Worm (Caenorhabditis elegans): ENCODE measurements around the gene Y26G10.6.
A peak's percentile ranks its signal among the peaks of the same experiment; 100 is the strongest.

The Y26G10.6 gene

ce11 chrV:17660003-17660402, 39.8 kb upstream of the Y26G10.6 start, which contains the start of gene dgat-2:
dgat-2 (plus strand) TSS chrV:17660303.
- TF ChIP-seq fkh-3 (tag; optimal IDR thresholded peaks at IDR 0.05) (no peak), dpl-1 (GFP tag; optimal IDR thresholded peaks at IDR 0.05) (no peak), rpc-1 (optimal IDR thresholded peaks at IDR 0.05) (no peak), rpc-1 (tag; optimal IDR thresholded peaks at IDR 0.05) (peak; percentile 10), nfya-1 (tag; optimal IDR thresholded peaks at IDR 0.05; ENCODE audit: borderline replicate concordance, insufficient read depth) (no peak), ets-4 (GFP tag; optimal IDR thresholded peaks at IDR 0.05) (no peak)

ce11 chrV:17662260-17662659, 37.5 kb upstream of the Y26G10.6 start:
- TF ChIP-seq nhr-80 (tag; optimal IDR thresholded peaks at IDR 0.05) (peak; percentile 87), mes-4 (tag; optimal IDR thresholded peaks at IDR 0.05) (no peak), snpc-4 (GFP tag; optimal IDR thresholded peaks at IDR 0.05) (no peak), snpc-4 (tag; optimal IDR thresholded peaks at IDR 0.05) (peak in 1 of 4 experiments; percentile 0), atf-7 (tag; optimal IDR thresholded peaks at IDR 0.05) (peak; percentile 41)

ce11 chrV:17664367-17664766, 35.4 kb upstream of the Y26G10.6 start:
- TF ChIP-seq ama-1 (optimal IDR thresholded peaks at IDR 0.05) (no peak), ama-1 (GFP tag; optimal IDR thresholded peaks at IDR 0.05) (no peak), repo-1 (tag; optimal IDR thresholded peaks at IDR 0.05) (no peak), ceh-79 (tag; optimal IDR thresholded peaks at IDR 0.05) (no peak), rec-8 (tag; optimal IDR thresholded peaks at IDR 0.05) (no peak), snpc-4 (GFP tag; optimal IDR thresholded peaks at IDR 0.05) (no peak), snpc-4 (tag; optimal IDR thresholded peaks at IDR 0.05) (no peak), zfh-2 (GFP tag; conservative IDR thresholded peaks at IDR 0.05) (peak; percentile 67), snpc-1.1 (tag; optimal IDR thresholded peaks at IDR 0.05; ENCODE audit: insufficient read depth) (no peak), pbrm-1 (GFP tag; IDR thresholded peaks at IDR 0.05) (no peak), B0035.1 (tag; optimal IDR thresholded peaks at IDR 0.05) (no peak), athp-1 (tag; optimal IDR thresholded peaks at IDR 0.05) (no peak), aptf-3 (GFP tag; IDR thresholded peaks at IDR 0.05) (no peak), cebp-1 (GFP tag; IDR thresholded peaks at IDR 0.05) (no peak), cebp-1 (tag; optimal IDR thresholded peaks at IDR 0.05) (no peak), akir-1 (GFP tag; optimal IDR thresholded peaks at IDR 0.05) (no peak), somi-1 (GFP tag; optimal IDR thresholded peaks at IDR 0.05) (no peak), lin-26 (GFP tag; IDR thresholded peaks at IDR 0.05) (no peak), mel-28 (tag; optimal IDR thresholded peaks at IDR 0.05; ENCODE audit: borderline replicate concordance) (no peak), lin-54 (GFP tag; optimal IDR thresholded peaks at IDR 0.05) (no peak), ceh-40 (GFP tag; IDR thresholded peaks at IDR 0.05) (no peak), F57A8.1 (GFP tag; optimal IDR thresholded peaks at IDR 0.05) (no peak), hrde-1 (tag; optimal IDR thresholded peaks at IDR 0.05; ENCODE audit: borderline replicate concordance) (no peak), egrh-3 (GFP tag; IDR thresholded peaks at IDR 0.05) (no peak; the same call in 1 of the 2 replicates), lin-40 (tag; optimal IDR thresholded peaks at IDR 0.05) (no peak), atf-7 (tag; optimal IDR thresholded peaks at IDR 0.05) (no peak), bed-1 (GFP tag; IDR thresholded peaks at IDR 0.05) (no peak), ekl-4 (GFP tag; IDR thresholded peaks at IDR 0.05) (no peak), madf-3 (GFP tag; IDR thresholded peaks at IDR 0.05) (no peak), ztf-25 (GFP tag; IDR thresholded peaks at IDR 0.05) (no peak), rpc-1 (optimal IDR thresholded peaks at IDR 0.05) (no peak), rpc-1 (tag; optimal IDR thresholded peaks at IDR 0.05) (peak; percentile 40), chd-7 (tag; optimal IDR thresholded peaks at IDR 0.05) (no peak), nhr-120 (GFP tag; IDR thresholded peaks at IDR 0.05) (peak; percentile 77; the same call in 1 of the 2 replicates), nhr-80 (tag; optimal IDR thresholded peaks at IDR 0.05) (no peak), cebp-2 (GFP tag; IDR thresholded peaks at IDR 0.05) (no peak), Y79H2A.3 (GFP tag; conservative IDR thresholded peaks at IDR 0.05) (no peak), F37B4.10 (GFP tag; IDR thresholded peaks at IDR 0.05) (no peak), tbp1 (GFP tag; optimal IDR thresholded peaks at IDR 0.05) (peak; percentile 56), sptf-2 (GFP tag; optimal IDR thresholded peaks at IDR 0.05) (no peak)
